Fruit fly (Drosophila melanogaster) whole organism, embryonic: Measurements from ENCODE around the gene Sgs1.
A peak's percentile ranks its signal among the peaks of the same experiment; 100 is the strongest.

ENCODE experiments used
- ATbp ChIP-seq: fragments of 200-800 bp; sonication (Bioruptor generic); optimal IDR thresholded peaks from 2 replicates; lab custom pipeline; 2017; ENCODE audit warnings: missing biosample characterization, mild to moderate bottlenecking, missing genetic modification characterization, missing genetic modification reagents
- Ada2b ChIP-seq: fragments of 200-800 bp; sonication (Bioruptor generic); IDR thresholded peaks from 2 replicates; pipeline ENCODE4 v1.3.6; 2022; ENCODE audit warnings: missing biosample characterization, missing genetic modification characterization
- Adf1 ChIP-seq: fragments of 200-800 bp; sonication (Bioruptor generic); IDR thresholded peaks from 2 replicates; pipeline ENCODE4 v1.3.6; 2022; ENCODE audit warnings: missing biosample characterization, missing genetic modification characterization
- Atf6 ChIP-seq: fragments of 200-800 bp; sonication (Bioruptor generic); IDR thresholded peaks from 2 replicates; pipeline ENCODE4 v1.3.6; 2022; ENCODE audit warnings: missing biosample characterization, missing genetic modification characterization
- CG12659 ChIP-seq: fragments of 200-800 bp; sonication (Bioruptor generic); optimal IDR thresholded peaks from 3 replicates; lab custom pipeline; 2017; ENCODE audit warnings: mild to moderate bottlenecking, missing biosample characterization, missing genetic modification reagents, missing genetic modification characterization
- CG13894 ChIP-seq: fragments of 200-800 bp; sonication (Bioruptor generic); optimal IDR thresholded peaks from 3 replicates; lab custom pipeline; 2018; ENCODE audit warnings: missing biosample characterization, mild to moderate bottlenecking, missing genetic modification characterization, moderate library complexity
- CG14710 ChIP-seq: fragments of 200-800 bp; sonication (Bioruptor generic); optimal IDR thresholded peaks from 3 replicates; lab custom pipeline; 2019; ENCODE audit warnings: missing biosample characterization, mild to moderate bottlenecking, missing genetic modification characterization, moderate library complexity
- CG1603 ChIP-seq: fragments of 200-800 bp; sonication (Bioruptor generic); optimal IDR thresholded peaks from 2 replicates; lab custom pipeline; 2019; ENCODE audit warnings: missing biosample characterization, mild to moderate bottlenecking, missing genetic modification characterization, moderate library complexity
- CG18262 ChIP-seq: fragments of 200-800 bp; optimal IDR thresholded peaks from 3 replicates; lab custom pipeline; 2019; ENCODE audit warnings: missing biosample characterization, mild to moderate bottlenecking, missing genetic modification characterization, moderate library complexity
- CG18599 ChIP-seq: fragments of 200-800 bp; sonication (Bioruptor generic); optimal IDR thresholded peaks from 3 replicates; lab custom pipeline; 2017; ENCODE audit warnings: missing biosample characterization, missing genetic modification characterization, mild to moderate bottlenecking, moderate library complexity, missing genetic modification reagents
- CG30020 ChIP-seq: fragments of 200-800 bp; optimal IDR thresholded peaks from 2 replicates; lab custom pipeline; 2019; ENCODE audit warnings: missing biosample characterization, mild to moderate bottlenecking, missing genetic modification characterization, moderate library complexity
- CG3407 ChIP-seq: fragments of 200-800 bp; sonication (Bioruptor generic); optimal IDR thresholded peaks from 2 replicates; lab custom pipeline; 2018; ENCODE audit warnings: missing biosample characterization, mild to moderate bottlenecking, missing genetic modification characterization
- CG34376 ChIP-seq: fragments of 200-800 bp; sonication (Bioruptor generic); optimal IDR thresholded peaks from 2 replicates; lab custom pipeline; 2018; ENCODE audit warnings: missing biosample characterization, mild to moderate bottlenecking, missing genetic modification characterization
- CG3726 ChIP-seq: fragments of 200-800 bp; sonication (Bioruptor generic); IDR thresholded peaks from 3 replicates; pipeline ENCODE4, ENCODE4 v1.3.6; 2022; ENCODE audit warnings: missing biosample characterization, missing genetic modification characterization
- CG42726 ChIP-seq: fragments of 200-800 bp; sonication (Bioruptor generic); IDR thresholded peaks from 2 replicates; pipeline ENCODE4 v1.3.6; 2022; ENCODE audit warnings: missing biosample characterization, missing genetic modification characterization; ENCODE audit not compliant: partially characterized antibody
- CG4404 ChIP-seq: fragments of 200-800 bp; sonication (Bioruptor generic); IDR thresholded peaks from 2 replicates; pipeline ENCODE4 v1.3.6; 2022; ENCODE audit warnings: missing biosample characterization, missing genetic modification characterization
- CG6791 ChIP-seq: fragments of 200-800 bp; sonication (Bioruptor generic); IDR thresholded peaks from 3 replicates; pipeline ENCODE4 v1.3.6; 2022; ENCODE audit warnings: missing biosample characterization, missing genetic modification characterization; ENCODE audit not compliant: partially characterized antibody
- CG6813 ChIP-seq: fragments of 200-800 bp; sonication (Bioruptor generic); optimal IDR thresholded peaks from 2 replicates; lab custom pipeline; 2017; ENCODE audit warnings: missing biosample characterization, missing genetic modification characterization, mild to moderate bottlenecking, moderate library complexity, missing genetic modification reagents
- CG8281 ChIP-seq: fragments of 200-800 bp; sonication (Bioruptor generic); optimal IDR thresholded peaks from 2 replicates; lab custom pipeline; 2018; ENCODE audit warnings: missing biosample characterization, mild to moderate bottlenecking, missing genetic modification characterization, moderate library complexity
- CG8388 ChIP-seq: fragments of 200-800 bp; sonication (Bioruptor generic); optimal IDR thresholded peaks from 2 replicates; lab custom pipeline; 2019; ENCODE audit warnings: missing biosample characterization, mild to moderate bottlenecking, missing genetic modification characterization, moderate library complexity
- CG8478 ChIP-seq: fragments of >200 bp; optimal IDR thresholded peaks from 2 replicates; lab custom pipeline; 2018
- Dfd ChIP-seq, 2 experiments: fragments of >200 bp; optimal IDR thresholded peaks; 2 replicates each; lab custom pipeline; 2017; ENCODE audit warnings: missing biosample characterization in 2 of 2, missing genetic modification characterization in 2 of 2
- Drgx ChIP-seq: fragments of 200-800 bp; sonication (Bioruptor generic); IDR thresholded peaks from 2 replicates; pipeline ENCODE4 v1.3.6; 2022; ENCODE audit warnings: missing biosample characterization, missing genetic modification characterization
- E2f1 ChIP-seq: fragments of 200-800 bp; sonication (Bioruptor generic); IDR thresholded peaks from 2 replicates; pipeline ENCODE4 v1.3.6; 2022; ENCODE audit warnings: missing biosample characterization, missing genetic modification characterization
- Mes4 ChIP-seq: fragments of 200-800 bp; sonication (Bioruptor generic); optimal IDR thresholded peaks from 2 replicates; lab custom pipeline; 2016; ENCODE audit warnings: missing biosample characterization, missing genetic modification characterization
- Sox102F ChIP-seq: fragments of 200-800 bp; sonication (Bioruptor generic); optimal IDR thresholded peaks from 2 replicates; lab custom pipeline; 2018; ENCODE audit warnings: missing biosample characterization, mild to moderate bottlenecking, missing genetic modification characterization, moderate library complexity
- Usf ChIP-seq: fragments of 200-800 bp; sonication (Bioruptor generic); optimal IDR thresholded peaks from 2 replicates; lab custom pipeline; 2017; ENCODE audit warnings: missing genotype, missing biosample characterization, missing genetic modification characterization
- ap ChIP-seq: fragments of 200-800 bp; sonication (Bioruptor generic); IDR thresholded peaks from 2 replicates; pipeline ENCODE4 v1.3.6; 2022; ENCODE audit warnings: missing biosample characterization, missing genetic modification characterization
- ci ChIP-seq: fragments of 200-800 bp; sonication (Bioruptor generic); IDR thresholded peaks from 3 replicates; pipeline ENCODE4 v1.3.6; 2022; ENCODE audit warnings: missing biosample characterization, missing genetic modification characterization
- crp ChIP-seq, 2 experiments: fragments of 200-800 bp; sonication (Bioruptor generic); optimal IDR thresholded peaks; 2 replicates in 1 of 2; 3 replicates in 1 of 2; lab custom pipeline; 2017; ENCODE audit warnings: missing biosample characterization in 2 of 2, missing genetic modification characterization in 2 of 2, mild to moderate bottlenecking in 1 of 2, moderate library complexity in 1 of 2
- cwo ChIP-seq: fragments of 200-800 bp; sonication (Bioruptor generic); optimal IDR thresholded peaks from 3 replicates; lab custom pipeline; 2017; ENCODE audit warnings: missing biosample characterization, missing genetic modification characterization, mild to moderate bottlenecking, moderate library complexity, missing genetic modification reagents
- dati ChIP-seq: fragments of 200-800 bp; sonication (Bioruptor generic); IDR thresholded peaks from 2 replicates; pipeline ENCODE4 v1.3.6; 2022; ENCODE audit warnings: missing biosample characterization, missing genetic modification characterization
- dmrt11E ChIP-seq: fragments of 200-800 bp; sonication (Bioruptor generic); optimal IDR thresholded peaks from 3 replicates; lab custom pipeline; 2018; ENCODE audit warnings: missing biosample characterization, mild to moderate bottlenecking, missing genetic modification characterization, moderate library complexity
- fd64A ChIP-seq: fragments of 200-800 bp; sonication (Bioruptor generic); optimal IDR thresholded peaks from 3 replicates; lab custom pipeline; 2018; ENCODE audit warnings: missing biosample characterization, mild to moderate bottlenecking, missing genetic modification characterization
- fd96Cb ChIP-seq: fragments of 200-800 bp; sonication (Bioruptor generic); optimal IDR thresholded peaks from 2 replicates; lab custom pipeline; 2018; ENCODE audit warnings: missing biosample characterization, mild to moderate bottlenecking, missing genetic modification characterization, moderate library complexity
- gem ChIP-seq: fragments of 200-800 bp; sonication (Bioruptor generic); optimal IDR thresholded peaks from 2 replicates; lab custom pipeline; 2019; ENCODE audit warnings: missing biosample characterization, mild to moderate bottlenecking, missing genetic modification characterization, moderate library complexity
- gsb-n ChIP-seq: fragments of 200-800 bp; sonication (Bioruptor generic); optimal IDR thresholded peaks from 3 replicates; lab custom pipeline; 2018; ENCODE audit warnings: missing biosample characterization, mild to moderate bottlenecking, missing genetic modification characterization
- her ChIP-seq: fragments of 200-800 bp; sonication (Bioruptor generic); optimal IDR thresholded peaks from 2 replicates; lab custom pipeline; 2016; ENCODE audit warnings: missing biosample characterization, missing genetic modification characterization
- jigr1 ChIP-seq: fragments of 200-800 bp; sonication (Bioruptor generic); IDR thresholded peaks from 3 replicates; pipeline ENCODE4 v1.3.6; 2022; ENCODE audit warnings: missing biosample characterization, missing genetic modification characterization
- lbe ChIP-seq: fragments of 200-800 bp; sonication (Bioruptor generic); optimal IDR thresholded peaks from 2 replicates; lab custom pipeline; 2016; ENCODE audit warnings: missing biosample characterization, mild to moderate bottlenecking, missing genetic modification characterization
- mirr ChIP-seq: fragments of 200-800 bp; sonication (Bioruptor generic); optimal IDR thresholded peaks from 3 replicates; lab custom pipeline; 2018; ENCODE audit warnings: missing biosample characterization, mild to moderate bottlenecking, missing genetic modification characterization
- sd ChIP-seq: fragments of 200-800 bp; sonication (Bioruptor generic); optimal IDR thresholded peaks from 3 replicates; lab custom pipeline; 2018; ENCODE audit warnings: missing biosample characterization, mild to moderate bottlenecking, missing genetic modification characterization, moderate library complexity
- sug ChIP-seq: fragments of 200-800 bp; optimal IDR thresholded peaks from 2 replicates; lab custom pipeline; 2019; ENCODE audit warnings: missing biosample characterization, mild to moderate bottlenecking, missing genetic modification characterization, moderate library complexity
- tio ChIP-seq: fragments of 200-800 bp; sonication (Bioruptor generic); optimal IDR thresholded peaks from 2 replicates; lab custom pipeline; 2017; ENCODE audit warnings: missing biosample characterization, missing genetic modification characterization, inconsistent platforms
- tll ChIP-seq, 2 experiments: fragments of 200-800 bp in 1 of 2; fragments of >200 bp in 1 of 2; sonication (Bioruptor generic) in 1 of 2; optimal IDR thresholded peaks; 2 replicates each; lab custom pipeline; 2017 to 2019; ENCODE audit warnings: missing biosample characterization in 2 of 2, missing genetic modification characterization in 2 of 2, mild to moderate bottlenecking in 1 of 2, moderate library complexity in 1 of 2

Gene Sgs1

dm6 chr2L:4905365-4906280 lies 31.6 kb upstream of the Sgs1 start (continued):
- TF ChIP-seq Atf6 (peak; percentile 41; the same call in 1 of the 2 replicates), jigr1 (no peak), E2f1 (GFP tag; lab: Robert Waterston, UW) (no peak), ap (GFP tag; lab: Robert Waterston, UW) (no peak), CG6813 (no peak)

DNA sequence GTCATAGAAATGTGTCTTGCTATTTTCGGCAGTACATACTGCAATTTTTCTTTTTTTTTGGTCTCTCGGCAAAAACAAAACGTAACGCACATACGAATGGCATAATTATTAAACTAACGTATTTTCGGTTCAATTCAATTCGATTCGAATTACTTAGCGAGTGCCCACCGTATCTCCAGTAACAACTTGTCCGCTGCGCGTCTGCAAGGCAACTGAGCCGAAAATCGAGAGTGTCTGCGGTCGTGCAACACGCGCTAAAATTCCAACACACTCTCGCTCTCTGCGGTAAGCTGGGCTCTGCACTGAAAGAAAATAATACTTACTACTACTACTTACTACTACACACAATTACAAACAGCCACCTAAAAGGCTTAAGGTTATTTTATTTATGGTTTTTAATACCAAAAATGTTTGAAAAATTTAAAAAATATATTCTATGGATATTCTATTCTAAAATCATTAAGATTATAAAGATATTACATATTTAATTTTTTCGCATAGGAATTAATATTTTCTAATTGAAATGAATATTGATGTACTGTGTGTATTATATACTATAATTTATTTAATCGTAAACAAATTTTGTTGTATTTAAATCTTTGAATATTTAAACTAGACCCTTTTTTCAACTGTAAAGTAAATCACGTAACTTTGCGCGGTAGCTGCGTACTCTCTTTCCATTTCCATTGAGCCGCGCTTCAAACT lies 30.5 kb upstream of the Sgs1 start, which contains the start of gene snsl:
Gene snsl, minus strand, starts transcription at position 217 of the 705 bp plus-strand sequence.
- TF ChIP-seq CG3407 = no peak
- TF ChIP-seq cwo (GFP tag; lab: Kevin White, UChicago) = peak; percentile 32
- TF ChIP-seq sd (tag; lab: Kevin White, UChicago) = peak; percentile 55
- TF ChIP-seq tio = peak; percentile 5
- no peak for TF ChIP-seq Mes4 (GFP tag; lab: Kevin White, UChicago)
- TF ChIP-seq dmrt11E (tag; lab: Kevin White, UChicago) = peak; percentile 5
- TF ChIP-seq CG4404 = no peak
- TF ChIP-seq Ada2b (GFP tag; lab: Robert Waterston, UW) = peak; percentile 29; the same call in 1 of the 2 replicates
- TF ChIP-seq CG18262 (tag; lab: Kevin White, UChicago) = peak; percentile 85
- TF ChIP-seq ci (GFP tag; lab: Robert Waterston, UW) = peak; percentile 58; the same call in 2 of the 3 replicates
- no peak for TF ChIP-seq Usf (GFP tag; lab: Kevin White, UChicago)
- TF ChIP-seq fd96Cb = peak; percentile 54
- no peak for TF ChIP-seq fd64A (GFP tag; lab: Kevin White, UChicago)
- TF ChIP-seq CG6791 (GFP tag; lab: Robert Waterston, UW) = no peak
- TF ChIP-seq CG18599 (GFP tag; lab: Kevin White, UChicago) = peak; percentile 40
- peak; percentile 36 for TF ChIP-seq ATbp (GFP tag; lab: Kevin White, UChicago)
- no peak for TF ChIP-seq CG8478
- TF ChIP-seq CG42726 = 0 out of 2 replicates have a peak, but pooled peaks have one; percentile 36
- TF ChIP-seq gsb-n = peak; percentile 42
- peak; percentile 40 for TF ChIP-seq CG14710
- TF ChIP-seq dati (GFP tag; lab: Robert Waterston, UW) = no peak
- TF ChIP-seq her (GFP tag; lab: Kevin White, UChicago) = no peak
- TF ChIP-seq lbe = no peak
- TF ChIP-seq mirr = peak; percentile 0
- TF ChIP-seq CG13894 (tag; lab: Kevin White, UChicago) = no peak
- no peak for TF ChIP-seq crp (GFP tag; optimal IDR thresholded peaks at IDR 0.05; lab: Kevin White, UChicago)
- TF ChIP-seq Dfd (GFP tag; optimal IDR thresholded peaks at IDR 0.05; lab: Kevin White, UChicago) = no peak
- TF ChIP-seq CG8281 (tag; lab: Kevin White, UChicago) = peak; percentile 41
- TF ChIP-seq CG3726 (GFP tag; lab: Robert Waterston, UW) = no peak
- TF ChIP-seq sug (tag; lab: Kevin White, UChicago) = peak; percentile 57
- peak; percentile 31 for TF ChIP-seq CG30020
- no peak for TF ChIP-seq Adf1 (GFP tag; lab: Robert Waterston, UW)
- no peak for TF ChIP-seq CG34376 (GFP tag; lab: Kevin White, UChicago)
- peak; percentile 32 for TF ChIP-seq CG1603 (tag; lab: Kevin White, UChicago)
- peak; percentile 80 for TF ChIP-seq Sox102F (GFP tag; lab: Kevin White, UChicago)
- TF ChIP-seq Drgx (GFP tag; lab: Robert Waterston, UW) = peak; percentile 63
- peak; percentile 60 for TF ChIP-seq CG8388 (GFP tag; lab: Kevin White, UChicago)
- TF ChIP-seq CG12659 = peak; percentile 77
- TF ChIP-seq tll (GFP tag; optimal IDR thresholded peaks at IDR 0.05; lab: Kevin White, UChicago) = no peak
- peak; percentile 86 for TF ChIP-seq gem (tag; lab: Kevin White, UChicago)
